Worm (Caenorhabditis elegans) whole organism, young adult: ENCODE data around the gene VZK822L.2.
A peak's percentile ranks its signal among the peaks of the same experiment; 100 is the strongest.

Source experiments
- B0035.1 ChIP-seq: sonication (generic microtip); optimal IDR thresholded peaks from 2 replicates; lab custom pipeline; 2016; ENCODE audit warnings: missing genetic modification characterization, mild to moderate bottlenecking, missing compliant biosample characterization, missing genotype, missing genetic modification reagents
- C06A6.2 ChIP-seq: fragments of 200-800 bp; sonication (Bioruptor generic); conservative IDR thresholded peaks from 2 replicates; pipeline ENCODE4 v1.3.6; 2022; ENCODE audit warnings: missing genetic modification characterization, missing compliant biosample characterization
- C17E4.6 ChIP-seq: fragments of 200-800 bp; sonication (Bioruptor generic); IDR thresholded peaks from 2 replicates; pipeline ENCODE4 v1.3.6; 2022; ENCODE audit warnings: missing genetic modification reagents, missing genetic modification characterization, missing compliant biosample characterization
- D2030.7 ChIP-seq: fragments of 200-800 bp; sonication (Bioruptor generic); IDR thresholded peaks from 2 replicates; pipeline ENCODE4 v1.3.6; 2022; ENCODE audit warnings: missing genetic modification reagents, missing genetic modification characterization, missing compliant biosample characterization
- F57A8.1 ChIP-seq: fragments of 200-800 bp; sonication (Bioruptor generic); optimal IDR thresholded peaks from 2 replicates; lab custom pipeline; 2018; ENCODE audit warnings: mild to moderate bottlenecking, missing genetic modification characterization, moderate library complexity, missing compliant biosample characterization
- F57C9.4 ChIP-seq: sonication (generic microtip); optimal IDR thresholded peaks from 2 replicates; lab custom pipeline; 2017; ENCODE audit warnings: mild to moderate bottlenecking, missing genetic modification characterization, missing compliant biosample characterization
- T26A5.8 ChIP-seq: sonication (generic microtip); optimal IDR thresholded peaks from 2 replicates; lab custom pipeline; 2016; ENCODE audit warnings: missing genetic modification characterization, missing compliant biosample characterization
- attf-3 ChIP-seq: fragments of 200-800 bp; sonication (Bioruptor generic); conservative IDR thresholded peaks from 2 replicates; pipeline ENCODE4 v1.3.6; 2022; ENCODE audit warnings: missing genetic modification reagents, missing genetic modification characterization, missing compliant biosample characterization
- attf-5 ChIP-seq: fragments of 200-800 bp; sonication (Bioruptor generic); optimal IDR thresholded peaks from 2 replicates; lab custom pipeline; 2018; ENCODE audit warnings: mild to moderate bottlenecking, missing genetic modification characterization, missing compliant biosample characterization
- cebp-1 ChIP-seq, 2 experiments: fragments of 200-800 bp in 1 of 2; sonication (Bioruptor generic) in 1 of 2; sonication (generic microtip) in 1 of 2; IDR thresholded peaks in 1 of 2; optimal IDR thresholded peaks in 1 of 2; 2 replicates each; pipeline versions ENCODE4 v1.3.6 to Lab custom; 2017 to 2022; ENCODE audit warnings: missing compliant biosample characterization in 2 of 2, missing genetic modification characterization in 2 of 2, mild to moderate bottlenecking in 1 of 2, missing genetic modification reagents in 1 of 2, moderate library complexity in 1 of 2
- cebp-2 ChIP-seq: fragments of 200-800 bp; sonication (Bioruptor generic); IDR thresholded peaks from 2 replicates; pipeline ENCODE4 v1.3.6; 2022; ENCODE audit warnings: missing genetic modification characterization, missing compliant biosample characterization
- ceh-100 ChIP-seq: fragments of 200-800 bp; sonication (Bioruptor generic); IDR thresholded peaks from 2 replicates; pipeline ENCODE4 v1.3.6; 2022; ENCODE audit warnings: missing genetic modification reagents, missing genetic modification characterization, missing compliant biosample characterization
- ceh-27 ChIP-seq: fragments of 200-800 bp; sonication (Bioruptor generic); optimal IDR thresholded peaks from 2 replicates; lab custom pipeline; 2018; ENCODE audit warnings: mild to moderate bottlenecking, missing genetic modification characterization, moderate library complexity, missing compliant biosample characterization
- ceh-40 ChIP-seq: fragments of 200-800 bp; sonication (Bioruptor generic); IDR thresholded peaks from 2 replicates; pipeline ENCODE4 v1.3.6; 2022; ENCODE audit warnings: missing genetic modification characterization, missing compliant biosample characterization
- efl-1 ChIP-seq: fragments of 150-350 bp; optimal IDR thresholded peaks from 2 replicates; lab custom pipeline; 2014; ENCODE audit warnings: missing biosample characterization, missing genetic modification reagents, missing genetic modification characterization
- lin-40 ChIP-seq: sonication (generic microtip); optimal IDR thresholded peaks from 2 replicates; lab custom pipeline; 2016; ENCODE audit warnings: missing genetic modification characterization, mild to moderate bottlenecking, missing compliant biosample characterization, missing genotype, missing genetic modification reagents
- lin-54 ChIP-seq: fragments of 200-800 bp; sonication (Bioruptor generic); optimal IDR thresholded peaks from 2 replicates; lab custom pipeline; 2018; ENCODE audit warnings: mild to moderate bottlenecking, missing genetic modification characterization, missing compliant biosample characterization
- lsy-27 ChIP-seq: sonication (generic microtip); optimal IDR thresholded peaks from 2 replicates; lab custom pipeline; 2017; ENCODE audit warnings: missing genetic modification characterization, mild to moderate bottlenecking, missing compliant biosample characterization, antibody characterized with exemption, missing genotype, borderline replicate concordance; ENCODE audit not compliant: insufficient read depth
- madf-10 ChIP-seq: sonication (generic microtip); optimal IDR thresholded peaks from 2 replicates; lab custom pipeline; 2016; ENCODE audit warnings: mild to moderate bottlenecking, missing genetic modification characterization, missing compliant biosample characterization
- madf-6 ChIP-seq: fragments of 200-800 bp; sonication (Bioruptor generic); IDR thresholded peaks from 2 replicates; pipeline ENCODE4 v1.3.6; 2022; ENCODE audit warnings: missing genetic modification reagents, missing genetic modification characterization, missing compliant biosample characterization
- mel-28 ChIP-seq: sonication (generic microtip); optimal IDR thresholded peaks from 2 replicates; lab custom pipeline; 2016; ENCODE audit warnings: borderline replicate concordance, mild to moderate bottlenecking, missing genetic modification characterization, missing compliant biosample characterization
- mxl-1 ChIP-seq: sonication (generic microtip); optimal IDR thresholded peaks from 2 replicates; lab custom pipeline; 2016; ENCODE audit warnings: missing genetic modification characterization, missing compliant biosample characterization
- nhr-120 ChIP-seq: fragments of 200-800 bp; sonication (Bioruptor generic); IDR thresholded peaks from 2 replicates; pipeline ENCODE4 v1.3.6; 2022; ENCODE audit warnings: missing genetic modification characterization, missing compliant biosample characterization
- nhr-179 ChIP-seq: sonication (generic microtip); optimal IDR thresholded peaks from 2 replicates; lab custom pipeline; 2016; ENCODE audit warnings: mild to moderate bottlenecking, missing genetic modification characterization, missing compliant biosample characterization
- nhr-80 ChIP-seq: sonication (generic microtip); optimal IDR thresholded peaks from 2 replicates; lab custom pipeline; 2016; ENCODE audit warnings: missing genetic modification characterization, missing compliant biosample characterization
- pbrm-1 ChIP-seq: fragments of 200-800 bp; sonication (Bioruptor generic); IDR thresholded peaks from 2 replicates; pipeline ENCODE4 v1.3.6; 2022; ENCODE audit warnings: missing genetic modification reagents, missing genetic modification characterization, missing compliant biosample characterization
- pha-4 ChIP-seq: fragments of 150-350 bp; sonication (generic microtip); optimal IDR thresholded peaks from 2 replicates; lab custom pipeline; 2014; ENCODE audit warnings: missing biosample characterization, missing genetic modification reagents, missing genetic modification characterization
- rcor-1 ChIP-seq: fragments of 200-800 bp; sonication (Bioruptor generic); IDR thresholded peaks from 2 replicates; pipeline ENCODE4 v1.3.6; 2022; ENCODE audit warnings: missing genetic modification reagents, missing genetic modification characterization, missing compliant biosample characterization
- rec-8 ChIP-seq, 2 experiments: sonication (generic microtip); optimal IDR thresholded peaks; 2 replicates each; lab custom pipeline; 2016; ENCODE audit warnings: mild to moderate bottlenecking in 2 of 2, missing genetic modification characterization in 2 of 2, missing genetic modification reagents in 2 of 2, missing genotype in 2 of 2, missing biosample characterization in 1 of 2, missing compliant biosample characterization in 1 of 2, moderate library complexity in 1 of 2
- repo-1 ChIP-seq: sonication (generic microtip); optimal IDR thresholded peaks from 2 replicates; lab custom pipeline; 2017; ENCODE audit warnings: mild to moderate bottlenecking, missing genetic modification characterization, missing compliant biosample characterization
- sdz-38 ChIP-seq: sonication (generic microtip); optimal IDR thresholded peaks from 2 replicates; lab custom pipeline; 2016; ENCODE audit warnings: missing genotype, missing genetic modification characterization, missing compliant biosample characterization
- snpc-1.3 ChIP-seq: sonication (generic microtip); optimal IDR thresholded peaks from 2 replicates; lab custom pipeline; 2017; ENCODE audit warnings: missing genetic modification characterization, mild to moderate bottlenecking, missing compliant biosample characterization, antibody characterized with exemption, moderate library complexity, missing genotype, missing genetic modification reagents; ENCODE audit not compliant: insufficient read depth
- snpc-3.4 ChIP-seq: sonication (generic microtip); optimal IDR thresholded peaks from 2 replicates; lab custom pipeline; 2017; ENCODE audit warnings: missing genetic modification characterization, mild to moderate bottlenecking, missing compliant biosample characterization, antibody characterized with exemption, moderate library complexity, missing genotype, missing genetic modification reagents
- snpc-4 ChIP-seq, 5 experiments: fragments of 150-350 bp in 1 of 5; sonication (generic microtip) in 4 of 5; optimal IDR thresholded peaks; 2 replicates each; lab custom pipeline; 2014 to 2018; ENCODE audit warnings: missing genetic modification characterization in 5 of 5, missing biosample characterization in 3 of 5, antibody characterized with exemption in 2 of 5, mild to moderate bottlenecking in 2 of 5, missing compliant biosample characterization in 2 of 5, missing genotype in 2 of 5, moderate library complexity in 2 of 5, missing genetic modification reagents in 1 of 5
- tbx-9 ChIP-seq: sonication (generic microtip); optimal IDR thresholded peaks from 2 replicates; lab custom pipeline; 2016; ENCODE audit warnings: borderline replicate concordance, missing genetic modification characterization, inconsistent platforms, missing compliant biosample characterization
- unc-130 ChIP-seq: sonication (generic microtip); optimal IDR thresholded peaks from 2 replicates; lab custom pipeline; 2016; ENCODE audit warnings: missing genetic modification reagents, missing genetic modification characterization, missing compliant biosample characterization
- unc-62 ChIP-seq: fragments of 150-350 bp; optimal IDR thresholded peaks from 2 replicates; lab custom pipeline; 2014; ENCODE audit warnings: missing biosample characterization, missing genetic modification reagents, missing genetic modification characterization
- zfh-2 ChIP-seq: fragments of 200-800 bp; sonication (Bioruptor generic); conservative IDR thresholded peaks from 2 replicates; pipeline ENCODE4 v1.3.6; 2022; ENCODE audit warnings: missing genetic modification reagents, missing genetic modification characterization, missing compliant biosample characterization

Gene VZK822L.2

ce11 chrIV:11915768-11916453, 4.1 kb downstream of the VZK822L.2 start, which contains the start of gene ZK822.9 (continued):
- TF ChIP-seq mxl-1 (tag; lab: Kevin White, UChicago): no peak
- TF ChIP-seq unc-62 (GFP tag; lab: Kevin White, UChicago): peak; percentile 9
- TF ChIP-seq attf-3 (GFP tag; lab: Robert Waterston, UW): no peak
- peak; percentile 16 for TF ChIP-seq snpc-3.4 (tag; lab: Kevin White, UChicago)
- TF ChIP-seq lsy-27 (tag; lab: Kevin White, UChicago): no peak
- TF ChIP-seq lin-40 (tag; lab: Kevin White, UChicago): no peak
- no peak for TF ChIP-seq nhr-179 (tag; lab: Kevin White, UChicago)
- no peak for TF ChIP-seq zfh-2
- TF ChIP-seq efl-1 (GFP tag; lab: Kevin White, UChicago): no peak
- no peak for TF ChIP-seq tbx-9 (tag; lab: Kevin White, UChicago)
- TF ChIP-seq C06A6.2 (GFP tag; lab: Robert Waterston, UW): no peak
- no peak for TF ChIP-seq ceh-40 (GFP tag; lab: Robert Waterston, UW)

ce11 chrIV:11916907-11917306, 5.1 kb downstream of the VZK822L.2 start, which contains the start of gene ZK822.10:
Gene ZK822.10, plus strand, starts transcription at chrIV:11917137.
- TF ChIP-seq rcor-1 (GFP tag; lab: Robert Waterston, UW) (no peak), cebp-1 (GFP tag; IDR thresholded peaks at IDR 0.05; lab: Robert Waterston, UW) (no peak), cebp-1 (tag; optimal IDR thresholded peaks at IDR 0.05; lab: Kevin White, UChicago) (peak; percentile 6), pbrm-1 (GFP tag; lab: Robert Waterston, UW) (no peak), snpc-1.3 (tag; lab: Kevin White, UChicago) (no peak), T26A5.8 (tag; lab: Kevin White, UChicago) (no peak), mel-28 (tag; lab: Kevin White, UChicago) (no peak), F57A8.1 (GFP tag; lab: Kevin White, UChicago) (no peak), zfh-2 (no peak), ceh-27 (no peak), cebp-2 (GFP tag; lab: Robert Waterston, UW) (no peak), nhr-120 (GFP tag; lab: Robert Waterston, UW) (no peak), unc-62 (GFP tag; lab: Kevin White, UChicago) (peak; percentile 48), B0035.1 (tag; lab: Kevin White, UChicago) (no peak), nhr-80 (tag; lab: Kevin White, UChicago) (peak; percentile 74)

ce11 chrIV:11917886-11918285, 6.1 kb downstream of the VZK822L.2 start:
- TF ChIP-seq ceh-100 (GFP tag; lab: Robert Waterston, UW): no peak
- peak; percentile 61 for TF ChIP-seq nhr-80 (tag; lab: Kevin White, UChicago)

- TF ChIP-seq snpc-4 (GFP tag; optimal IDR thresholded peaks at IDR 0.05; lab: Kevin White, UChicago) (no peak), snpc-4 (tag; optimal IDR thresholded peaks at IDR 0.05; lab: Kevin White, UChicago) (no peak), D2030.7 (GFP tag; lab: Robert Waterston, UW) (no peak), lin-54 (no peak), snpc-1.3 (tag; lab: Kevin White, UChicago) (no peak), rcor-1 (GFP tag; lab: Robert Waterston, UW) (no peak), C17E4.6 (GFP tag; lab: Robert Waterston, UW) (no peak), sdz-38 (tag; lab: Kevin White, UChicago) (no peak), B0035.1 (tag; lab: Kevin White, UChicago) (no peak), madf-6 (GFP tag; lab: Robert Waterston, UW) (no peak), rec-8 (tag; optimal IDR thresholded peaks at IDR 0.05; lab: Kevin White, UChicago) (no peak), F57C9.4 (tag; lab: Kevin White, UChicago) (no peak), nhr-80 (tag; lab: Kevin White, UChicago) (no peak), unc-130 (GFP tag; lab: Kevin White, UChicago) (no peak), attf-5 (GFP tag; lab: Kevin White, UChicago) (no peak), nhr-179 (tag; lab: Kevin White, UChicago) (no peak), pha-4 (tag; lab: Kevin White, UChicago) (no peak), repo-1 (tag; lab: Kevin White, UChicago) (no peak), madf-10 (tag; lab: Kevin White, UChicago) (no peak)
Measured at ce11 chrIV:11919067-11919466, 7.2 kb downstream of the VZK822L.2 start.
